Worm (Caenorhabditis elegans) whole organism, L3 larva: ENCODE measurements around the gene bub-3.

ENCODE experiments used
- fkh-10 ChIP-seq: sonication (generic microtip); optimal IDR thresholded peaks from 2 replicates; lab custom pipeline; 2017; ENCODE audit warnings: missing biosample characterization, missing genetic modification reagents, missing genetic modification characterization
- nhr-237 ChIP-seq: fragments of 150-350 bp; optimal IDR thresholded peaks from 2 replicates; lab custom pipeline; 2014; ENCODE audit warnings: missing biosample characterization, missing genetic modification characterization
- nhr-77 ChIP-seq: fragments of 150-350 bp; optimal IDR thresholded peaks from 2 replicates; lab custom pipeline; 2014; ENCODE audit warnings: missing biosample characterization, missing genetic modification characterization
- ztf-11 ChIP-seq: fragments of 150-350 bp; optimal IDR thresholded peaks from 2 replicates; lab custom pipeline; 2014; ENCODE audit warnings: missing biosample characterization, missing genetic modification characterization

DNA sequence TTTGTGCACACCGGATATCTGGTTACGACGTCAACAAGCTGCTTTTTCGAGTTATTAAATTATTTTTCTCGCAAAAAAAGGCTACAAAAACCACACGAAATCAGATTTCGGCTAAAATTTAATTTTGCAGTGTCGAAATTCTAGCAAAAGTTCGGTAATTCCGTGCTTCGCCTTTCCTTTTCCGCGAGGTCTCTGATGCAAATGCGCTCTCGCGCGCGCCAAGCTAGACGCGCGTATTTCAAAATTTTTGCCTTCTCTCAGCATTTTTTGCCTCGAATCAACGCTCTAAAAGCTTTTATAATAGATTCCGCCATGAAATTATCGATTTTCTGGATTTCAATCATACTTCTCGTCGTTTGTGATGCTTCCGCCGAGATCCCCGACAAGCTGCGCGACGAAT lies 3.1 kb upstream of the bub-3 start, which contains the start of gene Y54G9A.5:
- no peak for TF ChIP-seq nhr-237 (tag; lab: Kevin White, UChicago)
- TF ChIP-seq nhr-77 = no peak
- no peak for TF ChIP-seq ztf-11 (tag; lab: Kevin White, UChicago)
- TF ChIP-seq fkh-10 (GFP tag; lab: Kevin White, UChicago) = no peak
